Fruit fly (Drosophila melanogaster): ENCODE results near the gene Remo.

Remo gene

dm6 chrX:13323114-13323513 is 35.3 kb downstream of the Remo start (continued):
- TF ChIP-seq CG1233 (GFP tag; optimal IDR thresholded peaks at IDR 0.05) (no peak), ase (GFP tag; IDR thresholded peaks at IDR 0.05) (peak; percentile 22; the same call in 1 of the 3 replicates), CG6683 (GFP tag; optimal IDR thresholded peaks at IDR 0.05) (no peak), CG3065 (GFP tag; optimal IDR thresholded peaks at IDR 0.05) (peak; percentile 46), Poxn (GFP tag; IDR thresholded peaks at IDR 0.05) (no peak), pb (GFP tag; optimal IDR thresholded peaks at IDR 0.05) (peak; percentile 24), mld (GFP tag; IDR thresholded peaks at IDR 0.05; ENCODE audit: partially characterized antibody) (no peak), rib (GFP tag; IDR thresholded peaks at IDR 0.05) (no peak), CG11085 (GFP tag; IDR thresholded peaks at IDR 0.05) (no peak), Sin3A (optimal IDR thresholded peaks at IDR 0.05) (no peak), CG6689 (GFP tag; IDR thresholded peaks at IDR 0.05) (peak; percentile 61), gcm (GFP tag; optimal IDR thresholded peaks at IDR 0.05) (no peak), CG8944 (GFP tag; optimal IDR thresholded peaks at IDR 0.05) (peak; percentile 53), CG9876 (GFP tag; optimal IDR thresholded peaks at IDR 0.05) (no peak), CG11093 (GFP tag; IDR thresholded peaks at IDR 0.05) (peak; percentile 60; the same call in 2 of the 3 replicates), CG3847 (GFP tag; IDR thresholded peaks at IDR 0.05) (peak; percentile 47), Awh (GFP tag; IDR thresholded peaks at IDR 0.05) (peak; percentile 25; the same call in 1 of the 2 replicates), tap (tag; optimal IDR thresholded peaks at IDR 0.05) (no peak), H2.0 (GFP tag; IDR thresholded peaks at IDR 0.05) (peak; percentile 5; the same call in 1 of the 2 replicates), CG7745 (tag; optimal IDR thresholded peaks at IDR 0.05) (no peak), exex (tag; optimal IDR thresholded peaks at IDR 0.05) (no peak), Pdp1 (GFP tag; optimal IDR thresholded peaks at IDR 0.05) (peak; percentile 37 to 50), eve (GFP tag; optimal IDR thresholded peaks at IDR 0.05) (peak in 1 of 2 experiments; percentile 91), hbn (GFP tag; IDR thresholded peaks at IDR 0.05; ENCODE audit: partially characterized antibody) (no peak), z (GFP tag; IDR thresholded peaks at IDR 0.05) (no peak), fd3F (GFP tag; optimal IDR thresholded peaks at IDR 0.05) (peak; percentile 39), lov (optimal IDR thresholded peaks at IDR 0.05) (no peak), lov (GFP tag; IDR thresholded peaks at IDR 0.05) (no peak), Neu2 (GFP tag; optimal IDR thresholded peaks at IDR 0.05; ENCODE audit: borderline replicate concordance) (no peak), CG15073 (GFP tag; optimal IDR thresholded peaks at IDR 0.05) (no peak), CG8765 (GFP tag; IDR thresholded peaks at IDR 0.05) (no peak), Mad (GFP tag; optimal IDR thresholded peaks at IDR 0.05) (peak; percentile 66), org-1 (GFP tag; optimal IDR thresholded peaks at IDR 0.05) (peak; percentile 3), CG1832 (GFP tag; optimal IDR thresholded peaks at IDR 0.05) (no peak), bab2 (GFP tag; optimal IDR thresholded peaks at IDR 0.05) (peak; percentile 46), Dbx (GFP tag; IDR thresholded peaks at IDR 0.05) (peak; percentile 35; the same call in 1 of the 3 replicates), CG17385 (GFP tag; optimal IDR thresholded peaks at IDR 0.05) (peak; percentile 54), CG13894 (tag; optimal IDR thresholded peaks at IDR 0.05) (no peak), seq (GFP tag; IDR thresholded peaks at IDR 0.05) (peak; percentile 54), sr (GFP tag; IDR thresholded peaks at IDR 0.05) (no peak), CG11695 (GFP tag; IDR thresholded peaks at IDR 0.05) (peak; percentile 61), CG2678 (tag; optimal IDR thresholded peaks at IDR 0.05) (peak; percentile 70), sna (GFP tag; IDR thresholded peaks at IDR 0.05; ENCODE audit: partially characterized antibody) (no peak), croc (GFP tag; conservative IDR thresholded peaks at IDR 0.05) (no peak), sug (tag; optimal IDR thresholded peaks at IDR 0.05) (no peak), Bgb (GFP tag; IDR thresholded peaks at IDR 0.05; ENCODE audit: partially characterized antibody) (no peak), Stat92E (GFP tag; optimal IDR thresholded peaks at IDR 0.05) (no peak), zen2 (GFP tag; IDR thresholded peaks at IDR 0.05; ENCODE audit: partially characterized antibody) (no peak), Fer1 (GFP tag; optimal IDR thresholded peaks at IDR 0.05) (peak; percentile 55), Ets65A (GFP tag) (peak; percentile 93), CG14667 (GFP tag; IDR thresholded peaks at IDR 0.05) (no peak), tin (GFP tag; optimal IDR thresholded peaks at IDR 0.05) (peak; percentile 60)
